Worm (Caenorhabditis elegans) whole organism, mixed stage, embryonic: Measurements from ENCODE around the gene T22E5.1.

Experiments
- M03D4.4 ChIP-seq: sonication (generic microtip); optimal IDR thresholded peaks from 2 replicates; lab custom pipeline; 2017; ENCODE audit warnings: mild to moderate bottlenecking, missing genetic modification characterization, missing compliant biosample characterization
- bed-3 ChIP-seq: fragments of 200-800 bp; sonication (Bioruptor generic); optimal IDR thresholded peaks from 3 replicates; lab custom pipeline; 2018; ENCODE audit warnings: mild to moderate bottlenecking, missing genetic modification characterization, moderate library complexity, missing compliant biosample characterization
- blmp-1 ChIP-seq: fragments of 150-350 bp; optimal IDR thresholded peaks from 2 replicates; lab custom pipeline; 2014; ENCODE audit warnings: missing biosample characterization, missing genetic modification characterization
- ceh-39 ChIP-seq: fragments of 150-350 bp; optimal IDR thresholded peaks from 2 replicates; lab custom pipeline; 2014; ENCODE audit warnings: missing biosample characterization, missing genetic modification characterization
- ceh-43 ChIP-seq: fragments of 200-800 bp; sonication (Bioruptor generic); optimal IDR thresholded peaks from 2 replicates; lab custom pipeline; 2018; ENCODE audit warnings: mild to moderate bottlenecking, missing genetic modification characterization, moderate library complexity, missing compliant biosample characterization
- ceh-83 ChIP-seq: fragments of 200-800 bp; sonication (Bioruptor generic); optimal IDR thresholded peaks from 2 replicates; lab custom pipeline; 2018; ENCODE audit warnings: mild to moderate bottlenecking, missing genetic modification characterization, missing compliant biosample characterization
- ces-1 ChIP-seq: fragments of 150-350 bp; optimal IDR thresholded peaks from 2 replicates; lab custom pipeline; 2014; ENCODE audit warnings: missing biosample characterization, missing genetic modification reagents, missing genetic modification characterization
- cnd-1 ChIP-seq: fragments of 200-800 bp; sonication (Bioruptor generic); optimal IDR thresholded peaks from 2 replicates; lab custom pipeline; 2018; ENCODE audit warnings: mild to moderate bottlenecking, missing genetic modification characterization, missing compliant biosample characterization
- drap-1 ChIP-seq: fragments of 200-800 bp; sonication (Bioruptor generic); optimal IDR thresholded peaks from 3 replicates; lab custom pipeline; 2018; ENCODE audit warnings: mild to moderate bottlenecking, missing genetic modification characterization, missing compliant biosample characterization
- elt-1 ChIP-seq: sonication (generic microtip); optimal IDR thresholded peaks from 2 replicates; lab custom pipeline; 2017; ENCODE audit warnings: missing genetic modification characterization, mild to moderate bottlenecking, missing compliant biosample characterization, antibody characterized with exemption, moderate library complexity, borderline replicate concordance; ENCODE audit not compliant: insufficient read depth
- elt-3 ChIP-seq: fragments of 150-350 bp; optimal IDR thresholded peaks from 2 replicates; lab custom pipeline; 2014; ENCODE audit warnings: missing biosample characterization, missing genetic modification characterization
- flh-1 ChIP-seq: fragments of 200-800 bp; sonication (Bioruptor generic); optimal IDR thresholded peaks from 2 replicates; lab custom pipeline; 2018; ENCODE audit warnings: mild to moderate bottlenecking, missing genetic modification characterization, moderate library complexity, missing compliant biosample characterization
- ham-2 ChIP-seq: fragments of 200-800 bp; sonication (Bioruptor generic); optimal IDR thresholded peaks from 2 replicates; lab custom pipeline; 2018; ENCODE audit warnings: mild to moderate bottlenecking, missing genetic modification characterization, missing compliant biosample characterization
- lin-13 ChIP-seq: fragments of 150-350 bp; optimal IDR thresholded peaks from 2 replicates; lab custom pipeline; 2014; ENCODE audit warnings: missing biosample characterization, missing genetic modification characterization
- lin-32 ChIP-seq: fragments of 200-800 bp; sonication (Bioruptor generic); optimal IDR thresholded peaks from 2 replicates; lab custom pipeline; 2018; ENCODE audit warnings: mild to moderate bottlenecking, missing genetic modification characterization, missing compliant biosample characterization
- lsy-2 ChIP-seq: fragments of 150-350 bp; optimal IDR thresholded peaks from 2 replicates; lab custom pipeline; 2014; ENCODE audit warnings: missing biosample characterization, missing genetic modification characterization
- mab-5 ChIP-seq: fragments of 150-350 bp; optimal IDR thresholded peaks from 2 replicates; lab custom pipeline; 2014; ENCODE audit warnings: missing biosample characterization, missing genetic modification characterization
- mep-1 ChIP-seq: fragments of 150-350 bp; optimal IDR thresholded peaks from 2 replicates; lab custom pipeline; 2017; ENCODE audit warnings: missing biosample characterization, missing genetic modification reagents, missing genetic modification characterization, inconsistent platforms
- nhr-12 ChIP-seq: fragments of 150-350 bp; optimal IDR thresholded peaks from 2 replicates; lab custom pipeline; 2014; ENCODE audit warnings: missing biosample characterization, missing genetic modification characterization
- nhr-2 ChIP-seq: fragments of 150-350 bp; optimal IDR thresholded peaks from 2 replicates; lab custom pipeline; 2014; ENCODE audit warnings: missing biosample characterization, missing genetic modification characterization
- nhr-237 ChIP-seq: fragments of 150-350 bp; optimal IDR thresholded peaks from 2 replicates; lab custom pipeline; 2014; ENCODE audit warnings: missing biosample characterization, missing genetic modification characterization
- nhr-76 ChIP-seq: sonication (generic microtip); optimal IDR thresholded peaks from 2 replicates; lab custom pipeline; 2017; ENCODE audit warnings: missing biosample characterization, missing genetic modification characterization
- pha-4 ChIP-seq: fragments of 150-350 bp; optimal IDR thresholded peaks from 2 replicates; lab custom pipeline; 2018; ENCODE audit warnings: missing biosample characterization, missing genetic modification reagents, missing genetic modification characterization
- sem-2 ChIP-seq: fragments of 200-800 bp; sonication (Bioruptor generic); optimal IDR thresholded peaks from 2 replicates; lab custom pipeline; 2018; ENCODE audit warnings: mild to moderate bottlenecking, missing genetic modification characterization, missing compliant biosample characterization
- snpc-4 ChIP-seq: fragments of 150-350 bp; optimal IDR thresholded peaks from 2 replicates; lab custom pipeline; 2014; ENCODE audit warnings: missing biosample characterization, missing genetic modification characterization
- sptf-1 ChIP-seq: sonication (generic microtip); optimal IDR thresholded peaks from 2 replicates; lab custom pipeline; 2017; ENCODE audit warnings: mild to moderate bottlenecking, missing genetic modification characterization, moderate library complexity, missing compliant biosample characterization
- tbx-8 ChIP-seq: fragments of 200-800 bp; sonication (Bioruptor generic); optimal IDR thresholded peaks from 2 replicates; lab custom pipeline; 2018; ENCODE audit warnings: mild to moderate bottlenecking, missing genetic modification characterization, moderate library complexity, missing compliant biosample characterization
- unc-39 ChIP-seq: fragments of 150-350 bp; optimal IDR thresholded peaks from 2 replicates; lab custom pipeline; 2014; ENCODE audit warnings: missing biosample characterization, missing genetic modification characterization
- unc-62 ChIP-seq: fragments of 150-350 bp; optimal IDR thresholded peaks from 2 replicates; lab custom pipeline; 2014; ENCODE audit warnings: missing biosample characterization, missing genetic modification reagents, missing genetic modification characterization
- zip-8 ChIP-seq: fragments of 150-350 bp; optimal IDR thresholded peaks from 2 replicates; lab custom pipeline; 2014; ENCODE audit warnings: missing biosample characterization, missing genetic modification characterization

Gene T22E5.1

DNA sequence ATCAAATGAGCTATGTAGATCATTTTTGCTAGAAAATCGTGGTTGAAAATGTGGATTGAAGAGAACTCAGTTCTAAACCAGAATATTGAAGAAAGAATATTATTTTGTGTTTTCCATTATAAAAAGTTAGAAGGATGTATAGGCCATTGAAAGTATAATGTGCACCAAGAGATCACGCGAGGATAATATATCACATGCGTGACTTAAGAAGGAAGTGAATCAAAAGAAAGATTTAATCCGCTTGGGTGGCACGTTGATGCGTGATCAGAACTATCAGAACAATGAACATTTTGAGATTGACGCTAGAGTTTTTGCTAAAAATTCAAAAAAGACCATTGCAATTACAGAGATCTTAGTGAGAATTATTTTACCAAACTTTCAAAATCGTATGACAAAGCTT, 23.1 kb downstream of the T22E5.1 start:
- TF ChIP-seq bed-3 (GFP tag; lab: Kevin White, UChicago) (no peak), ceh-83 (no peak), cnd-1 (tag; lab: Kevin White, UChicago) (no peak), unc-39 (tag; lab: Kevin White, UChicago) (no peak), mab-5 (tag; lab: Kevin White, UChicago) (no peak), flh-1 (GFP tag; lab: Kevin White, UChicago) (no peak), sem-2 (no peak), elt-1 (tag; lab: Kevin White, UChicago) (no peak), nhr-12 (tag; lab: Kevin White, UChicago) (no peak), snpc-4 (tag; lab: Kevin White, UChicago) (no peak)
- TF ChIP-seq, all 35 proteins: peak for 0

ce11 chrX:6437545-6437944, 24.9 kb downstream of the T22E5.1 start, which contains the start of gene K10C2.8:
Gene K10C2.8, minus strand, starts transcription at chrX:6437645.
- no peak for TF ChIP-seq ham-2 (GFP tag; lab: Kevin White, UChicago)
- no peak for TF ChIP-seq ceh-43 (GFP tag; lab: Kevin White, UChicago)
- TF ChIP-seq nhr-12 (tag; lab: Kevin White, UChicago) = no peak
- no peak for TF ChIP-seq zip-8 (tag; lab: Kevin White, UChicago)
- TF ChIP-seq ceh-39 = no peak

ce11 chrX:6440464-6440863, 27.8 kb downstream of the T22E5.1 start, which contains the start of gene K10C2.14:
Gene K10C2.14, minus strand, starts transcription at chrX:6440564.
- TF ChIP-seq elt-3 (tag; lab: Kevin White, UChicago) (no peak), sptf-1 (tag; lab: Kevin White, UChicago) (no peak), zip-8 (tag; lab: Kevin White, UChicago) (no peak), pha-4 (tag; lab: Kevin White, UChicago) (no peak), mab-5 (tag; lab: Kevin White, UChicago) (no peak), bed-3 (GFP tag; lab: Kevin White, UChicago) (no peak), lin-13 (tag; lab: Kevin White, UChicago) (no peak), snpc-4 (tag; lab: Kevin White, UChicago) (no peak), tbx-8 (GFP tag; lab: Kevin White, UChicago) (no peak), elt-1 (tag; lab: Kevin White, UChicago) (no peak), unc-39 (tag; lab: Kevin White, UChicago) (no peak), sem-2 (no peak), cnd-1 (tag; lab: Kevin White, UChicago) (no peak), M03D4.4 (no peak), lsy-2 (tag; lab: Kevin White, UChicago) (no peak), ham-2 (GFP tag; lab: Kevin White, UChicago) (no peak), flh-1 (GFP tag; lab: Kevin White, UChicago) (no peak), unc-62 (GFP tag; lab: Kevin White, UChicago) (no peak), nhr-12 (tag; lab: Kevin White, UChicago) (no peak)

DNA sequence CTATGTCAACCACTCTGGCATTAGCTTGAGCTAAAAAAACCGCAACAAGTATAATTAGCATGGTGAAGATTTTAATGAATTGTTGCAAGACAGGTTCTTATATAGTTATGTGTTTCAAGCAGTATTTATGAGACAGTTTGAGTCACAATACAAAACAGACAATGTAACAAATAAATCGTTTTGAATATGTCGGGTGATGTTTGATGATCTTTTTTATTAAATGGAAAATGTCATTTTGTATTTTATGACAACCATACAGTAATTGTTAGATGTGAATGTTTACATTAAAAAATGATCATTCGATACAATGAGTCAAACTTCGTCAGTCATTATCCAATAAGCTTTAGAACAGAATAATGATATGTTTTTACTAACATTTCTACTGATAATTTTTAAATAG, 30.7 kb downstream of the T22E5.1 start, which contains the start of gene K10C2.7:
TSS of gene K10C2.7 (minus strand) at position 101 of the 400 bp plus-strand sequence.
- no peak for TF ChIP-seq bed-3 (GFP tag; lab: Kevin White, UChicago)
- TF ChIP-seq nhr-12 (tag; lab: Kevin White, UChicago) = no peak
- no peak for TF ChIP-seq ces-1 (GFP tag; lab: Kevin White, UChicago)
- no peak for TF ChIP-seq lin-13 (tag; lab: Kevin White, UChicago)
- TF ChIP-seq ceh-43 (GFP tag; lab: Kevin White, UChicago) = no peak
- TF ChIP-seq zip-8 (tag; lab: Kevin White, UChicago) = no peak
- no peak for TF ChIP-seq lin-32 (GFP tag; lab: Kevin White, UChicago)
- TF ChIP-seq nhr-76 = no peak
- no peak for TF ChIP-seq mep-1 (tag; lab: Kevin White, UChicago)
- TF ChIP-seq nhr-2 (tag; lab: Kevin White, UChicago) = no peak
- TF ChIP-seq drap-1 (GFP tag; lab: Kevin White, UChicago) = no peak
- no peak for TF ChIP-seq unc-62 (GFP tag; lab: Kevin White, UChicago)
- TF ChIP-seq snpc-4 (tag; lab: Kevin White, UChicago) = no peak
- no peak for TF ChIP-seq ham-2 (GFP tag; lab: Kevin White, UChicago)
- TF ChIP-seq unc-39 (tag; lab: Kevin White, UChicago) = no peak
- TF ChIP-seq nhr-237 (tag; lab: Kevin White, UChicago) = no peak
- no peak for TF ChIP-seq ceh-83
- TF ChIP-seq, all 35 proteins: peak for 0

- TF ChIP-seq lin-32 (GFP tag; lab: Kevin White, UChicago) (no peak), flh-1 (GFP tag; lab: Kevin White, UChicago) (no peak), unc-62 (GFP tag; lab: Kevin White, UChicago) (no peak), zip-8 (tag; lab: Kevin White, UChicago) (no peak), ham-2 (GFP tag; lab: Kevin White, UChicago) (no peak), blmp-1 (no peak)
These were observed 32.6 kb downstream of the T22E5.1 start for ce11 chrX:6445239-6445638.
